Worm (Caenorhabditis elegans): ENCODE results near the gene tbx-40.

- TF ChIP-seq egrh-3 (GFP tag; IDR thresholded peaks at IDR 0.05) (no peak), attf-3 (GFP tag; conservative IDR thresholded peaks at IDR 0.05) (no peak)
Observed at ce11 chrIV:15283617-15284016, 44.4 kb downstream of the tbx-40 start.
